Worm (Caenorhabditis elegans): ENCODE measurements around the gene T28F3.5.

DNA sequence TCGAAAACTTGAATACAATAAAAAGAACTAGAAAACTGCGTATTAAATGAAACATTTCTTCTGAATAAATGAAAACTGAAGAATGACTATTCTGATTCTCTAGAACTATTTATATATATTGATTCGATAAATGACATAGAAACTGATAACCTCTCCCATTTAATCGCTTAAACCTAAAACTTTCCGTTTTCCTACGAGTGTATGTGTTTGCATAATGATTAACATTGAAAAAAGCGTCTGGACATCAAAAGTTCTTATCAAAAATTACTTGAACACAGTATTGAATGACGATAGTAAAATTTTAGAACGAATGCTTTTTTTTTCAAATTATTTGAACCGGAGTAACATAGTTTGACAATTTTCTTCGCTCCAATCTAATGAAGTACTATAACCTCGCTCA lies 47.6 kb downstream of the T28F3.5 start, which contains the start of gene C49C3.9:
- TF ChIP-seq aha-1 (tag) (no peak), zag-1 (tag; optimal IDR thresholded peaks at IDR 0.05) (no peak), Y105C5A.15 (GFP tag; IDR thresholded peaks at IDR 0.05) (no peak), snpc-1.2 (GFP tag; IDR thresholded peaks at IDR 0.05) (no peak), lin-39 (tag; optimal IDR thresholded peaks at IDR 0.05) (no peak), spr-3 (GFP tag; optimal IDR thresholded peaks at IDR 0.05) (no peak), arid-1 (GFP tag; conservative IDR thresholded peaks at IDR 0.05) (no peak), ama-1 (optimal IDR thresholded peaks at IDR 0.05) (no peak), sdz-12 (GFP tag; optimal IDR thresholded peaks at IDR 0.05) (no peak), pha-4 (GFP tag; IDR thresholded peaks at IDR 0.05) (no peak), pha-4 (tag; optimal IDR thresholded peaks at IDR 0.05) (no peak)
